Worm (Caenorhabditis elegans) whole organism, L2 larva: ENCODE measurements around the gene ugt-1.

Source experiments
- ama-1 ChIP-seq: fragments of 150-350 bp; optimal IDR thresholded peaks from 2 replicates; lab custom pipeline; 2018; ENCODE audit warnings: inconsistent platforms
- ceh-16 ChIP-seq: fragments of 150-350 bp; optimal IDR thresholded peaks from 2 replicates; lab custom pipeline; 2014; ENCODE audit warnings: missing biosample characterization, missing genetic modification characterization
- ceh-82 ChIP-seq: fragments of 150-350 bp; optimal IDR thresholded peaks from 2 replicates; lab custom pipeline; 2014; ENCODE audit warnings: missing biosample characterization, missing genetic modification characterization
- lin-39 ChIP-seq: fragments of 150-350 bp; optimal IDR thresholded peaks from 2 replicates; lab custom pipeline; 2014; ENCODE audit warnings: missing biosample characterization, missing genetic modification reagents, missing genetic modification characterization
- lsy-2 ChIP-seq, 2 experiments: fragments of 150-350 bp in 1 of 2; sonication (generic microtip) in 1 of 2; optimal IDR thresholded peaks; 2 replicates each; lab custom pipeline; 2014 to 2017; ENCODE audit warnings: missing biosample characterization in 2 of 2, missing genetic modification characterization in 2 of 2
- mab-5 ChIP-seq: fragments of 150-350 bp; optimal IDR thresholded peaks from 2 replicates; lab custom pipeline; 2014; ENCODE audit warnings: missing biosample characterization, missing genetic modification characterization
- nhr-11 ChIP-seq: fragments of 150-350 bp; optimal IDR thresholded peaks from 2 replicates; lab custom pipeline; 2014; ENCODE audit warnings: missing biosample characterization, missing genetic modification characterization
- nhr-23 ChIP-seq: fragments of 150-350 bp; optimal IDR thresholded peaks from 2 replicates; lab custom pipeline; 2014; ENCODE audit warnings: missing biosample characterization, missing genetic modification reagents, missing genetic modification characterization
- nhr-237 ChIP-seq: fragments of 150-350 bp; optimal IDR thresholded peaks from 2 replicates; lab custom pipeline; 2014; ENCODE audit warnings: missing biosample characterization, missing genetic modification characterization
- snpc-4 ChIP-seq: fragments of 150-350 bp; optimal IDR thresholded peaks from 2 replicates; lab custom pipeline; 2014; ENCODE audit warnings: missing biosample characterization, missing genetic modification characterization
- unc-55 ChIP-seq: fragments of 150-350 bp; sonication (generic microtip); optimal IDR thresholded peaks from 3 replicates; lab custom pipeline; 2014; ENCODE audit warnings: missing biosample characterization, missing genetic modification reagents, missing genetic modification characterization
- unc-62 ChIP-seq: fragments of 150-350 bp; optimal IDR thresholded peaks from 2 replicates; lab custom pipeline; 2014; ENCODE audit warnings: missing biosample characterization, missing genetic modification reagents, missing genetic modification characterization
- zag-1 ChIP-seq: fragments of 150-350 bp; optimal IDR thresholded peaks from 2 replicates; lab custom pipeline; 2014; ENCODE audit warnings: missing biosample characterization, missing genetic modification characterization

- no peak for TF ChIP-seq unc-55 (GFP tag; lab: Kevin White, UChicago)
- TF ChIP-seq nhr-11 (tag; lab: Kevin White, UChicago), result no peak
- TF ChIP-seq lsy-2 (tag; optimal IDR thresholded peaks at IDR 0.05; lab: Kevin White, UChicago), result no peak
- no peak for TF ChIP-seq nhr-23 (tag; lab: Kevin White, UChicago)
- TF ChIP-seq mab-5 (tag; lab: Kevin White, UChicago), result no peak
- no peak for TF ChIP-seq ama-1 (lab: Kevin White, UChicago)
- no peak for TF ChIP-seq nhr-237 (tag; lab: Kevin White, UChicago)
- no peak for TF ChIP-seq zag-1
- no peak for TF ChIP-seq snpc-4 (tag; lab: Kevin White, UChicago)
- TF ChIP-seq lin-39, result no peak
- TF ChIP-seq unc-62 (GFP tag; lab: Kevin White, UChicago), result no peak
- no peak for TF ChIP-seq ceh-82 (tag; lab: Kevin White, UChicago)
- TF ChIP-seq ceh-16, result no peak
These were observed 28.0 kb downstream of the ugt-1 start for ce11 chrV:10423511-10423910.
